Fruit fly (Drosophila melanogaster): ENCODE results near the gene CG17896.

Gene CG17896

dm6 chrX:522357-523043 lies 29.2 kb upstream of the CG17896 start (continued):
- peak; percentile 93 for TF ChIP-seq gro (GFP tag; optimal IDR thresholded peaks at IDR 0.05)
- peak; percentile 55 for TF ChIP-seq CG6683 (GFP tag; optimal IDR thresholded peaks at IDR 0.05)
- TF ChIP-seq nau (GFP tag; optimal IDR thresholded peaks at IDR 0.05), result peak; percentile 41
- peak; percentile 74 for TF ChIP-seq shn (GFP tag; optimal IDR thresholded peaks at IDR 0.05)
- TF ChIP-seq lab (GFP tag; optimal IDR thresholded peaks at IDR 0.05), result peak; percentile 94
- TF ChIP-seq CG6813 (GFP tag; optimal IDR thresholded peaks at IDR 0.05), result peak; percentile 86
- TF ChIP-seq Ets97D (GFP tag; optimal IDR thresholded peaks at IDR 0.05), result peak; percentile 49
- TF ChIP-seq CG7963 (GFP tag; IDR thresholded peaks at IDR 0.05; ENCODE audit: partially characterized antibody), result no peak
- peak; percentile 97 for TF ChIP-seq CG9932 (GFP tag; IDR thresholded peaks at IDR 0.05)
- TF ChIP-seq Lpt (GFP tag; optimal IDR thresholded peaks at IDR 0.05), result no peak
- peak; percentile 86 for TF ChIP-seq CG34376 (GFP tag; optimal IDR thresholded peaks at IDR 0.05)
- peak; percentile 76; the same call in 2 of the 3 replicates for TF ChIP-seq ase (GFP tag; IDR thresholded peaks at IDR 0.05)
- peak; percentile 87 for TF ChIP-seq CG13296 (GFP tag; optimal IDR thresholded peaks at IDR 0.05)
- no peak for TF ChIP-seq wor (GFP tag; IDR thresholded peaks at IDR 0.05)
- TF ChIP-seq CG6175 (GFP tag; IDR thresholded peaks at IDR 0.05), result peak; percentile 90
- no peak for TF ChIP-seq Lhr (GFP tag; optimal IDR thresholded peaks at IDR 0.05)
- TF ChIP-seq Doc3 (GFP tag; IDR thresholded peaks at IDR 0.05; ENCODE audit: partially characterized antibody), result no peak
- no peak for TF ChIP-seq Dp (GFP tag; optimal IDR thresholded peaks at IDR 0.05)
- TF ChIP-seq CG10462 (GFP tag; optimal IDR thresholded peaks at IDR 0.05), result peak; percentile 20
- peak; percentile 72 for TF ChIP-seq CG4424 (GFP tag; optimal IDR thresholded peaks at IDR 0.05)
- TF ChIP-seq CG2120 (GFP tag; optimal IDR thresholded peaks at IDR 0.05), result peak; percentile 96
- no peak for TF ChIP-seq Max (GFP tag; optimal IDR thresholded peaks at IDR 0.05)
- peak; percentile 13 for TF ChIP-seq D19A (tag; optimal IDR thresholded peaks at IDR 0.05)
- peak; percentile 88; the same call in 2 of the 3 replicates for TF ChIP-seq Mrtf (GFP tag; IDR thresholded peaks at IDR 0.05)
- TF ChIP-seq ken (GFP tag; IDR thresholded peaks at IDR 0.05), result peak; percentile 88
- TF ChIP-seq HLH4C (GFP tag; IDR thresholded peaks at IDR 0.05; ENCODE audit: partially characterized antibody), result no peak
- TF ChIP-seq Chrac-16 (GFP tag; optimal IDR thresholded peaks at IDR 0.05), result peak; percentile 82
- TF ChIP-seq Awh (GFP tag; IDR thresholded peaks at IDR 0.05), result peak; percentile 82
- peak; percentile 78 for TF ChIP-seq CG8924 (tag; optimal IDR thresholded peaks at IDR 0.05)
- TF ChIP-seq CG9609 (GFP tag; optimal IDR thresholded peaks at IDR 0.05), result peak; percentile 85
- peak; percentile 64 for TF ChIP-seq CG16815 (GFP tag; optimal IDR thresholded peaks at IDR 0.05)
- no peak for TF ChIP-seq TFAM (GFP tag; optimal IDR thresholded peaks at IDR 0.05)
- TF ChIP-seq ftz-f1 (GFP tag; optimal IDR thresholded peaks at IDR 0.05), result peak; percentile 70
- peak; percentile 49; the same call in 1 of the 2 replicates for TF ChIP-seq E2f2 (GFP tag; IDR thresholded peaks at IDR 0.05)
- peak; percentile 71 for TF ChIP-seq CG32772 (GFP tag; IDR thresholded peaks at IDR 0.05)
- TF ChIP-seq CG6765 (GFP tag; optimal IDR thresholded peaks at IDR 0.05), result peak; percentile 82
- peak; percentile 46 for TF ChIP-seq CG33557 (GFP tag; optimal IDR thresholded peaks at IDR 0.05)
- peak; percentile 74 for TF ChIP-seq CG11504 (tag; optimal IDR thresholded peaks at IDR 0.05)
- TF ChIP-seq Bgb (GFP tag; IDR thresholded peaks at IDR 0.05; ENCODE audit: partially characterized antibody), result peak; percentile 51; the same call in 1 of the 2 replicates
- TF ChIP-seq BEAF-32 (GFP tag; optimal IDR thresholded peaks at IDR 0.05), result no peak
- peak; percentile 71 for TF ChIP-seq Rx (GFP tag; IDR thresholded peaks at IDR 0.05)
- TF ChIP-seq Aef1 (GFP tag; IDR thresholded peaks at IDR 0.05), result peak; percentile 75
- TF ChIP-seq HLH54F (GFP tag; optimal IDR thresholded peaks at IDR 0.05), result peak; percentile 93
- peak; percentile 80 for TF ChIP-seq ara (GFP tag; IDR thresholded peaks at IDR 0.05)
- peak; percentile 66 for TF ChIP-seq CG14965 (GFP tag; optimal IDR thresholded peaks at IDR 0.05; ENCODE audit: borderline replicate concordance)
- peak; percentile 60 for TF ChIP-seq tup (GFP tag; optimal IDR thresholded peaks at IDR 0.05)
- peak; percentile 92 for TF ChIP-seq chm (GFP tag; IDR thresholded peaks at IDR 0.05)
- peak; percentile 69 for TF ChIP-seq MBD-R2 (GFP tag; IDR thresholded peaks at IDR 0.05)
- TF ChIP-seq CG16863 (GFP tag; optimal IDR thresholded peaks at IDR 0.05), result peak; percentile 72

Measured in whole organism, embryonic.